Worm (Caenorhabditis elegans) whole organism, late embryonic: Measurements from ENCODE around the gene W01B6.5.

Source experiments
- T23F11.4 ChIP-seq: fragments of 200-800 bp; sonication (Bioruptor generic); optimal IDR thresholded peaks from 2 replicates; lab custom pipeline; 2018; ENCODE audit warnings: mild to moderate bottlenecking, missing genetic modification characterization, missing compliant biosample characterization
- Y22D7AL.16 ChIP-seq: sonication (generic microtip); optimal IDR thresholded peaks from 2 replicates; lab custom pipeline; 2016; ENCODE audit warnings: missing genetic modification characterization, missing compliant biosample characterization
- ceh-2 ChIP-seq: sonication (generic microtip); optimal IDR thresholded peaks from 2 replicates; lab custom pipeline; 2016; ENCODE audit warnings: missing genotype, missing genetic modification characterization, missing compliant biosample characterization
- dve-1 ChIP-seq: sonication (generic microtip); optimal IDR thresholded peaks from 2 replicates; lab custom pipeline; 2017; ENCODE audit warnings: antibody characterized with exemption, mild to moderate bottlenecking, missing genetic modification characterization, missing compliant biosample characterization
- ets-4 ChIP-seq: sonication (generic microtip); optimal IDR thresholded peaks from 2 replicates; lab custom pipeline; 2016; ENCODE audit warnings: missing genetic modification characterization, missing compliant biosample characterization
- nfya-1 ChIP-seq: sonication (generic microtip); optimal IDR thresholded peaks from 2 replicates; lab custom pipeline; 2017; ENCODE audit warnings: missing genetic modification characterization, mild to moderate bottlenecking, missing compliant biosample characterization, antibody characterized with exemption, moderate library complexity
- nhr-11 ChIP-seq: fragments of 150-350 bp; optimal IDR thresholded peaks from 2 replicates; lab custom pipeline; 2014; ENCODE audit warnings: missing biosample characterization, missing genetic modification characterization

ce11 chrIV:10060795-10061194 is 15.2 kb upstream of the W01B6.5 start:
- TF ChIP-seq dve-1 (tag; lab: Kevin White, UChicago): no peak
- TF ChIP-seq ets-4 (tag; lab: Kevin White, UChicago): no peak
- no peak for TF ChIP-seq T23F11.4 (GFP tag; lab: Kevin White, UChicago)
- no peak for TF ChIP-seq ceh-2 (tag; lab: Kevin White, UChicago)
- no peak for TF ChIP-seq nhr-11 (tag; lab: Kevin White, UChicago)
- no peak for TF ChIP-seq Y22D7AL.16
- no peak for TF ChIP-seq nfya-1 (tag; lab: Kevin White, UChicago)
